Worm (Caenorhabditis elegans): ENCODE measurements around the gene let-23.

let-23 gene

DNA sequence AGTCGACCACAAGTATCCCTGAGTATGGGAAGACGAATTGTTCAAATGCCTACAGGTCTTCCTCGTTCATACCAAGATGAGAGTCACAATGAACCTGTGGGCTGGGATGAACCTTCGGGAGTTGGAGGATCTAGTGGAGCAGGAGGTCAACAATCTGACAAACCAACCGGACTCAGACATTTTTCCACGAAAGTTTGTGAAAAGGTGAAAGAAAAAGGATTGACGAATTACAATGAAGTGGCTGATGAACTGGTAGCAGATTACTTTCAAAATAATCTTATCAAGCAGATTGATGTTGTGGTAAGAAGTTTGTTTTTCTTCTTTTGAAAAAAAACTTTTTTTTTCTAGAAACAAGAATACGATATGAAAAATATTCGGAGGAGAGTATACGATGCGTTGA, 27.3 kb upstream of the let-23 start:
- TF ChIP-seq M03D4.4 (tag; optimal IDR thresholded peaks at IDR 0.05): no peak
- TF ChIP-seq elt-3 (tag; optimal IDR thresholded peaks at IDR 0.05): no peak
- no peak for TF ChIP-seq unc-39 (tag; optimal IDR thresholded peaks at IDR 0.05)
- no peak for TF ChIP-seq ceh-39 (tag; optimal IDR thresholded peaks at IDR 0.05)

DNA sequence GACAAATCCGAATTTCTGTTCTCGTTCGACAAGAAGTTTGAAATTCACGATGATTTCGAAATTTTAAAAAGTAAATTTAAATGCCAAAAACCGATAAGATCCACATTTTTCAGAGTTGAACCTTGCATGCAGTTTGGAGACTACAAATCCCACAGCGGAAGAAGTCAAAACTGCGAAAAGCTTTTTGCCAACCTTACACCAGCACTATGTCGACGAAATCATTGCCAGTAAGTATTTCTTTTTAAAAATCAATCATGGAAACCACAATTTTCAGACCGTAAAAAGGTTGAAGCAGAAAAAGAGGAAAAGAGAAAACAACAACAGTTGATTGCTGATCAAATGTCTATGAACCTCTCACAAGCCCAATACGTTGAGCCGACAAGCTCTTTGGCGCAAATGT, 26.5 kb upstream of the let-23 start:
- TF ChIP-seq ztf-11 (tag; optimal IDR thresholded peaks at IDR 0.05): no peak
- no peak for TF ChIP-seq unc-62 (GFP tag; optimal IDR thresholded peaks at IDR 0.05)
- no peak for TF ChIP-seq nhr-237 (tag; optimal IDR thresholded peaks at IDR 0.05)
- no peak for TF ChIP-seq unc-120 (tag; optimal IDR thresholded peaks at IDR 0.05; ENCODE audit: poor library complexity, severe bottlenecking)
- no peak for TF ChIP-seq lin-13 (tag; optimal IDR thresholded peaks at IDR 0.05)
- no peak for TF ChIP-seq nhr-2 (tag; optimal IDR thresholded peaks at IDR 0.05)
- no peak for TF ChIP-seq drap-1 (GFP tag; optimal IDR thresholded peaks at IDR 0.05)
- no peak for TF ChIP-seq pha-4 (tag; optimal IDR thresholded peaks at IDR 0.05)
- TF ChIP-seq ces-1 (GFP tag; optimal IDR thresholded peaks at IDR 0.05): no peak
- no peak for TF ChIP-seq lin-32 (GFP tag; optimal IDR thresholded peaks at IDR 0.05)
- TF ChIP-seq mls-2 (tag; optimal IDR thresholded peaks at IDR 0.05): no peak
- no peak for TF ChIP-seq ham-2 (GFP tag; optimal IDR thresholded peaks at IDR 0.05)
- no peak for TF ChIP-seq tbx-8 (GFP tag; optimal IDR thresholded peaks at IDR 0.05)
- TF ChIP-seq blmp-1 (tag; optimal IDR thresholded peaks at IDR 0.05): no peak
- TF ChIP-seq nhr-28 (tag; optimal IDR thresholded peaks at IDR 0.05): no peak
- TF ChIP-seq lsy-2 (tag; optimal IDR thresholded peaks at IDR 0.05): no peak
- no peak for TF ChIP-seq cnd-1 (tag; optimal IDR thresholded peaks at IDR 0.05)
- no peak for TF ChIP-seq hlh-1 (tag; optimal IDR thresholded peaks at IDR 0.05)

DNA sequence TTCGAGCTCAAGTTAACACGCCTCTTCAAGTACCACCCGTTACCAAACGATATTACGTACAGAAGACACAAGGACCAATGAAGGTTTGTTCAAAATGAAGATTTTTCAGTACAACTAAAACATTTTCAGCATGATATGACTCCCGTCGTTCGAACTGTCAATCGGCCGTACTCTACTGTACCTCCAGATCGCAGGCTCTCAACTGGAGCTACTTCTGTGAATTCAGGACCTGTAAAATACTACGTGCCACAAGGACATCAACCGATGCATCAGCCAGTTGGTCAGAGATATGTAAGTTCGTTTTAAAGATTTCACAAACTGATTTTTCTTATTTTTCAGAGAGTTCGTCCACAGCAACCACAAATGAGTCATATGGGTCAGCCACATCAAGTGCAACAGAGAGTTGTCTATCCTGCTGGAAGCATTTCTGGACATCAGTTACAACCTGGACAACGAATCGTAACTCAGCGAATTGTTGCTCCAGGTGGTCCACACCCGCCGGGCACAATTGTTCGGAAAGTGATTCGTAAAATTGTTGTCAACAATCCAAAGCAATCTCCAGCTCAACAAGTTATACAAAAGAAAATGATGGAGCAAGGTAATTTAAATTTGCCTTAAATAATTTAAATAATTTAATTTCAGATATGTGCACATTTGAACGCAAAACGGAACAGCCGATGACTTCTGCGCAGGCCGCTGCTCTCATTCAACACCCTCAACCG, 25.7 kb upstream of the let-23 start:
- TF ChIP-seq zip-8 (tag; optimal IDR thresholded peaks at IDR 0.05) (no peak), unc-120 (tag; optimal IDR thresholded peaks at IDR 0.05; ENCODE audit: poor library complexity, severe bottlenecking) (no peak), unc-62 (GFP tag; optimal IDR thresholded peaks at IDR 0.05) (no peak), ham-2 (GFP tag; optimal IDR thresholded peaks at IDR 0.05) (no peak), sptf-1 (tag; optimal IDR thresholded peaks at IDR 0.05) (no peak), lin-32 (GFP tag; optimal IDR thresholded peaks at IDR 0.05) (no peak), sem-2 (GFP tag; optimal IDR thresholded peaks at IDR 0.05) (no peak), unc-39 (tag; optimal IDR thresholded peaks at IDR 0.05) (no peak), snpc-4 (tag; optimal IDR thresholded peaks at IDR 0.05) (no peak), mep-1 (tag; optimal IDR thresholded peaks at IDR 0.05) (no peak), flh-1 (GFP tag; optimal IDR thresholded peaks at IDR 0.05) (no peak)

DNA sequence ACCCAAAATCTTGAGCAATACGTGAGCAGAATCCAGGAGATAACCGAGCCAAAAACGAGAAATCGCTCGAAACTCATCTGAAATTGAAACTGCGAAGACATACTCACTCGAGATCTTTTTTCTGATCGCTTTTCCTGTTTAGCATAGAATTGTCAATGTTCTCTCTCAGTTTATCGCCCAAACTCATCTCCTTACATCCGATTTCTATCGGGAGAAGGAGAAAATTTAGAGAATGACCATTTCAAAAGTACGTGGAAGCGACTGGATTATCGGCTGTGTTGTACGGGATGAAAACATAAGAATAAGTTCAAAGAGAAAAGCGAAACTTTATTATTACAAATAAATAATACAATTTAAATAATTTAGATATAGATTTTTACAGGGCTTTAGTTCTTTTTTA, 24.5 kb upstream of the let-23 start, which contains the start of gene T23G7.2:
Gene T23G7.2, minus strand, starts transcription at position 101 of the 400 bp plus-strand sequence.
- no peak for TF ChIP-seq ceh-43 (GFP tag; optimal IDR thresholded peaks at IDR 0.05)
- TF ChIP-seq tbx-8 (GFP tag; optimal IDR thresholded peaks at IDR 0.05): no peak
- TF ChIP-seq elt-1 (tag; optimal IDR thresholded peaks at IDR 0.05; ENCODE audit: borderline replicate concordance, insufficient read depth): no peak
- no peak for TF ChIP-seq ham-2 (GFP tag; optimal IDR thresholded peaks at IDR 0.05)
- no peak for TF ChIP-seq ceh-83 (GFP tag; optimal IDR thresholded peaks at IDR 0.05)
- no peak for TF ChIP-seq pha-4 (tag; optimal IDR thresholded peaks at IDR 0.05)
- no peak for TF ChIP-seq mep-1 (tag; optimal IDR thresholded peaks at IDR 0.05)

DNA sequence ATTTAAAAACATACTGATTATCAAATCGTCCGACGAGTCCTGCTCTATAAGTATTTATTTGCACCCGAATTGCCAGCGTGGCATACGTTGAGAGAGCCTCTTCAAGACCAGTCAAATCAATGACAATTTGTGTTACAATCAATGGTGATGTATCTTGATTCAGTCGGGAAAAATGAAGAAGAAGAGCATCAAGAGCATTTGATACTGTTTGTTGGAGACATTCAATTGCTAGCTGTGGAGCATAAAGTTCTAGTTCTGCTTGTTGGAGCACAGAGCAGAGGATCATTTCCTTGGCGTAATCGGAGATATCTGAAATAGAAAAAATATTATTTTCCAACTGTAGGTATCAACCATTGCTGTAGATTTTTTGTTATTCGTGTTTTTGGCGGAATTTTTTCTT, 23.8 kb upstream of the let-23 start:
- no peak for TF ChIP-seq unc-62 (GFP tag; optimal IDR thresholded peaks at IDR 0.05)
- TF ChIP-seq M03D4.4 (tag; optimal IDR thresholded peaks at IDR 0.05): no peak
- TF ChIP-seq nhr-237 (tag; optimal IDR thresholded peaks at IDR 0.05): no peak
- no peak for TF ChIP-seq sptf-1 (tag; optimal IDR thresholded peaks at IDR 0.05)
- TF ChIP-seq elt-3 (tag; optimal IDR thresholded peaks at IDR 0.05): no peak
- no peak for TF ChIP-seq flh-1 (GFP tag; optimal IDR thresholded peaks at IDR 0.05)
- no peak for TF ChIP-seq nhr-2 (tag; optimal IDR thresholded peaks at IDR 0.05)
- no peak for TF ChIP-seq elt-1 (tag; optimal IDR thresholded peaks at IDR 0.05; ENCODE audit: borderline replicate concordance, insufficient read depth)
- no peak for TF ChIP-seq cnd-1 (tag; optimal IDR thresholded peaks at IDR 0.05)
- no peak for TF ChIP-seq hlh-1 (tag; optimal IDR thresholded peaks at IDR 0.05)
- TF ChIP-seq unc-39 (tag; optimal IDR thresholded peaks at IDR 0.05): no peak
- no peak for TF ChIP-seq nhr-12 (tag; optimal IDR thresholded peaks at IDR 0.05)
- no peak for TF ChIP-seq sem-2 (GFP tag; optimal IDR thresholded peaks at IDR 0.05)
- no peak for TF ChIP-seq ceh-83 (GFP tag; optimal IDR thresholded peaks at IDR 0.05)
- no peak for TF ChIP-seq ces-1 (GFP tag; optimal IDR thresholded peaks at IDR 0.05)
- TF ChIP-seq snpc-4 (tag; optimal IDR thresholded peaks at IDR 0.05): no peak
- no peak for TF ChIP-seq drap-1 (GFP tag; optimal IDR thresholded peaks at IDR 0.05)
- no peak for TF ChIP-seq tbx-8 (GFP tag; optimal IDR thresholded peaks at IDR 0.05)
- no peak for TF ChIP-seq lin-32 (GFP tag; optimal IDR thresholded peaks at IDR 0.05)
- no peak for TF ChIP-seq ceh-43 (GFP tag; optimal IDR thresholded peaks at IDR 0.05)
